Fruit fly (Drosophila melanogaster) whole organism, embryonic: Measurements from ENCODE around the gene puc.

Experiments
- Atf6 ChIP-seq: fragments of 200-800 bp; sonication (Bioruptor generic); IDR thresholded peaks from 2 replicates; pipeline ENCODE4 v1.3.6; 2022; ENCODE audit warnings: missing biosample characterization, missing genetic modification characterization
- CG10147 ChIP-seq: fragments of 200-800 bp; sonication (Bioruptor generic); optimal IDR thresholded peaks from 2 replicates; lab custom pipeline; 2019; ENCODE audit warnings: missing biosample characterization, mild to moderate bottlenecking, missing genetic modification characterization, moderate library complexity
- CG10267 ChIP-seq: fragments of 200-800 bp; sonication (Bioruptor generic); optimal IDR thresholded peaks from 2 replicates; lab custom pipeline; 2018; ENCODE audit warnings: missing biosample characterization, mild to moderate bottlenecking, missing genetic modification characterization, moderate library complexity
- CG10321 ChIP-seq: fragments of 200-800 bp; sonication (Bioruptor generic); IDR thresholded peaks from 2 replicates; pipeline ENCODE4 v1.3.6; 2022; ENCODE audit warnings: missing biosample characterization, missing genetic modification characterization
- CG10565 ChIP-seq: fragments of 200-800 bp; sonication (Bioruptor generic); optimal IDR thresholded peaks from 3 replicates; lab custom pipeline; 2016; ENCODE audit warnings: missing biosample characterization, mild to moderate bottlenecking, missing genetic modification characterization
- CG10979 ChIP-seq: fragments of 200-800 bp; sonication (Bioruptor generic); optimal IDR thresholded peaks from 2 replicates; lab custom pipeline; 2018; ENCODE audit warnings: missing biosample characterization, mild to moderate bottlenecking, missing genetic modification characterization, moderate library complexity
- CG11085 ChIP-seq: fragments of 200-800 bp; sonication (Bioruptor generic); IDR thresholded peaks from 2 replicates; pipeline ENCODE4 v1.3.6; 2022; ENCODE audit warnings: missing biosample characterization, missing genetic modification characterization
- CG11247 ChIP-seq: fragments of 200-800 bp; sonication (Bioruptor generic); IDR thresholded peaks from 2 replicates; pipeline ENCODE4 v1.3.6; 2022; ENCODE audit warnings: missing biosample characterization, missing genetic modification characterization
- CG11560 ChIP-seq: fragments of 200-800 bp; sonication (Bioruptor generic); IDR thresholded peaks from 3 replicates; pipeline ENCODE4 v1.3.6; 2022; ENCODE audit warnings: missing biosample characterization, missing genetic modification characterization
- CG12071 ChIP-seq: fragments of 200-800 bp; sonication (Bioruptor generic); optimal IDR thresholded peaks from 3 replicates; lab custom pipeline; 2018; ENCODE audit warnings: missing biosample characterization, mild to moderate bottlenecking, missing genetic modification characterization
- CG1233 ChIP-seq: fragments of 200-800 bp; sonication (Bioruptor generic); optimal IDR thresholded peaks from 4 replicates; lab custom pipeline; 2018; ENCODE audit warnings: missing biosample characterization, mild to moderate bottlenecking, missing genetic modification characterization
- CG13424 ChIP-seq: fragments of 200-800 bp; sonication (Bioruptor generic); optimal IDR thresholded peaks from 2 replicates; lab custom pipeline; 2019; ENCODE audit warnings: missing biosample characterization, mild to moderate bottlenecking, missing genetic modification characterization, moderate library complexity
- CG15073 ChIP-seq: fragments of 200-800 bp; sonication (Bioruptor generic); optimal IDR thresholded peaks from 2 replicates; lab custom pipeline; 2016; ENCODE audit warnings: missing biosample characterization, missing genetic modification characterization
- CG17328 ChIP-seq: fragments of 200-800 bp; sonication (Bioruptor generic); IDR thresholded peaks from 2 replicates; pipeline ENCODE4 v1.3.6; 2022; ENCODE audit warnings: missing biosample characterization, missing genetic modification characterization
- CG17359 ChIP-seq: fragments of 200-800 bp; sonication (Bioruptor generic); optimal IDR thresholded peaks from 3 replicates; lab custom pipeline; 2018; ENCODE audit warnings: missing biosample characterization, mild to moderate bottlenecking, missing genetic modification characterization, moderate library complexity
- CG18764 ChIP-seq: fragments of 200-800 bp; sonication (Bioruptor generic); optimal IDR thresholded peaks from 3 replicates; lab custom pipeline; 2016; ENCODE audit warnings: missing biosample characterization, missing genetic modification characterization
- CG3065 ChIP-seq: fragments of 200-800 bp; sonication (Bioruptor generic); optimal IDR thresholded peaks from 2 replicates; lab custom pipeline; 2016; ENCODE audit warnings: missing biosample characterization, missing genetic modification characterization
- CG31365 ChIP-seq: fragments of 200-800 bp; sonication (Bioruptor generic); optimal IDR thresholded peaks from 2 replicates; lab custom pipeline; 2018; ENCODE audit warnings: missing biosample characterization, mild to moderate bottlenecking, missing genetic modification characterization
- CG6654 ChIP-seq: fragments of 200-800 bp; sonication (Bioruptor generic); optimal IDR thresholded peaks from 2 replicates; lab custom pipeline; 2017; ENCODE audit warnings: missing biosample characterization, mild to moderate bottlenecking, missing genetic modification characterization
- CG8944 ChIP-seq: fragments of 200-800 bp; sonication (Bioruptor generic); optimal IDR thresholded peaks from 3 replicates; lab custom pipeline; 2016; ENCODE audit warnings: missing biosample characterization, missing genetic modification characterization
- CG9609 ChIP-seq: fragments of 200-800 bp; sonication (Bioruptor generic); optimal IDR thresholded peaks from 3 replicates; lab custom pipeline; 2016; ENCODE audit warnings: missing biosample characterization, missing genetic modification characterization
- Chrac-16 ChIP-seq: fragments of 200-800 bp; sonication (Bioruptor generic); optimal IDR thresholded peaks from 3 replicates; lab custom pipeline; 2016; ENCODE audit warnings: missing biosample characterization, missing genetic modification characterization
- CoRest ChIP-seq: fragments of 200-800 bp; sonication (Bioruptor generic); optimal IDR thresholded peaks from 3 replicates; lab custom pipeline; 2018; ENCODE audit warnings: missing biosample characterization, mild to moderate bottlenecking, missing genetic modification characterization, moderate library complexity
- Dll ChIP-seq: fragments of 200-800 bp; sonication (Bioruptor generic); IDR thresholded peaks from 4 replicates; pipeline ENCODE4 v1.3.6; 2022; ENCODE audit warnings: missing biosample characterization, missing genetic modification characterization; ENCODE audit not compliant: partially characterized antibody
- H2.0 ChIP-seq: fragments of 200-800 bp; sonication (Bioruptor generic); IDR thresholded peaks from 2 replicates; pipeline ENCODE4 v1.3.6; 2022; ENCODE audit warnings: missing biosample characterization, missing genetic modification characterization
- Hey ChIP-seq: fragments of 200-800 bp; sonication (Bioruptor generic); optimal IDR thresholded peaks from 3 replicates; lab custom pipeline; 2018; ENCODE audit warnings: missing biosample characterization, mild to moderate bottlenecking, missing genetic modification characterization
- Hmr ChIP-seq: fragments of 200-800 bp; sonication (Bioruptor generic); optimal IDR thresholded peaks from 3 replicates; lab custom pipeline; 2017; ENCODE audit warnings: mild to moderate bottlenecking, missing biosample characterization, missing genetic modification reagents, missing genetic modification characterization
- Hr78 ChIP-seq, 2 experiments: fragments of 200-800 bp in 1 of 2; fragments of >200 bp in 1 of 2; sonication (Bioruptor generic) in 1 of 2; optimal IDR thresholded peaks; 2 replicates each; lab custom pipeline; 2017 to 2019; ENCODE audit warnings: missing biosample characterization in 2 of 2, missing genetic modification characterization in 2 of 2, mild to moderate bottlenecking in 1 of 2, moderate library complexity in 1 of 2
- Mes4 ChIP-seq: fragments of 200-800 bp; sonication (Bioruptor generic); optimal IDR thresholded peaks from 2 replicates; lab custom pipeline; 2016; ENCODE audit warnings: missing biosample characterization, missing genetic modification characterization
- NC2α ChIP-seq: fragments of 200-800 bp; sonication (Bioruptor generic); optimal IDR thresholded peaks from 2 replicates; lab custom pipeline; 2016; ENCODE audit warnings: missing biosample characterization, missing genetic modification characterization
- Rfx ChIP-seq: fragments of 200-800 bp; sonication (Bioruptor generic); IDR thresholded peaks from 2 replicates; pipeline ENCODE4 v1.3.6; 2022; ENCODE audit warnings: missing biosample characterization, missing genetic modification characterization
- Sin3A ChIP-seq: fragments of >200 bp; optimal IDR thresholded peaks from 2 replicates; lab custom pipeline; 2018
- Sox100B ChIP-seq: fragments of 200-800 bp; sonication (Bioruptor generic); optimal IDR thresholded peaks from 3 replicates; lab custom pipeline; 2018; ENCODE audit warnings: missing biosample characterization, mild to moderate bottlenecking, missing genetic modification characterization
- Sox102F ChIP-seq: fragments of 200-800 bp; sonication (Bioruptor generic); optimal IDR thresholded peaks from 2 replicates; lab custom pipeline; 2018; ENCODE audit warnings: missing biosample characterization, mild to moderate bottlenecking, missing genetic modification characterization, moderate library complexity
- YL-1 ChIP-seq: fragments of 200-800 bp; sonication (Bioruptor generic); optimal IDR thresholded peaks from 3 replicates; lab custom pipeline; 2017; ENCODE audit warnings: missing biosample characterization, mild to moderate bottlenecking, missing genetic modification characterization
- al ChIP-seq: fragments of 200-800 bp; sonication (Bioruptor generic); IDR thresholded peaks from 2 replicates; pipeline ENCODE4 v1.3.6; 2022; ENCODE audit warnings: missing biosample characterization, missing genetic modification characterization
- az2 ChIP-seq: fragments of 200-800 bp; sonication (Bioruptor generic); optimal IDR thresholded peaks from 3 replicates; lab custom pipeline; 2016; ENCODE audit warnings: missing biosample characterization, missing genetic modification characterization
- ci ChIP-seq: fragments of 200-800 bp; sonication (Bioruptor generic); IDR thresholded peaks from 3 replicates; pipeline ENCODE4 v1.3.6; 2022; ENCODE audit warnings: missing biosample characterization, missing genetic modification characterization
- croc ChIP-seq: fragments of 200-800 bp; sonication (Bioruptor generic); conservative IDR thresholded peaks from 3 replicates; pipeline ENCODE4 v1.3.6; 2022; ENCODE audit warnings: missing biosample characterization, missing genetic modification characterization
- crol ChIP-seq: fragments of 200-800 bp; sonication (Bioruptor generic); IDR thresholded peaks from 2 replicates; pipeline ENCODE4 v1.3.6; 2022; ENCODE audit warnings: missing biosample characterization, missing genetic modification characterization
- gcm ChIP-seq: fragments of 200-800 bp; sonication (Bioruptor generic); optimal IDR thresholded peaks from 2 replicates; lab custom pipeline; 2019; ENCODE audit warnings: missing biosample characterization, mild to moderate bottlenecking, missing genetic modification characterization, moderate library complexity
- gfzf ChIP-seq: fragments of 200-800 bp; sonication (Bioruptor generic); optimal IDR thresholded peaks from 2 replicates; lab custom pipeline; 2016; ENCODE audit warnings: missing biosample characterization, mild to moderate bottlenecking, missing genetic modification characterization, moderate library complexity
- gsb-n ChIP-seq: fragments of 200-800 bp; sonication (Bioruptor generic); optimal IDR thresholded peaks from 3 replicates; lab custom pipeline; 2018; ENCODE audit warnings: missing biosample characterization, mild to moderate bottlenecking, missing genetic modification characterization
- klu ChIP-seq: fragments of 200-800 bp; sonication (Bioruptor generic); IDR thresholded peaks from 2 replicates; pipeline ENCODE4 v1.3.6; 2022; ENCODE audit warnings: missing biosample characterization, missing genetic modification characterization
- pb ChIP-seq: fragments of 200-800 bp; sonication (Bioruptor generic); optimal IDR thresholded peaks from 3 replicates; lab custom pipeline; 2016; ENCODE audit warnings: missing biosample characterization, missing genetic modification characterization
- pzg ChIP-seq: fragments of 200-800 bp; sonication (Bioruptor generic); optimal IDR thresholded peaks from 3 replicates; lab custom pipeline; 2018; ENCODE audit warnings: missing biosample characterization, mild to moderate bottlenecking, missing genetic modification characterization, moderate library complexity
- seq ChIP-seq: fragments of 200-800 bp; sonication (Bioruptor generic); IDR thresholded peaks from 2 replicates; pipeline ENCODE4 v1.3.6; 2022; ENCODE audit warnings: missing biosample characterization, missing genetic modification characterization
- sima ChIP-seq: fragments of 200-800 bp; sonication (Bioruptor generic); optimal IDR thresholded peaks from 2 replicates; lab custom pipeline; 2016; ENCODE audit warnings: missing biosample characterization, missing genetic modification characterization
- tgo ChIP-seq: fragments of 200-800 bp; sonication (Bioruptor generic); IDR thresholded peaks from 3 replicates; pipeline ENCODE4 v1.3.6; 2022; ENCODE audit warnings: missing biosample characterization, missing genetic modification characterization
- tna ChIP-seq: fragments of 200-800 bp; sonication (Bioruptor generic); IDR thresholded peaks from 2 replicates; pipeline ENCODE4 v1.3.6; 2022; ENCODE audit warnings: missing biosample characterization, missing genetic modification characterization; ENCODE audit not compliant: partially characterized antibody

The puc gene

DNA sequence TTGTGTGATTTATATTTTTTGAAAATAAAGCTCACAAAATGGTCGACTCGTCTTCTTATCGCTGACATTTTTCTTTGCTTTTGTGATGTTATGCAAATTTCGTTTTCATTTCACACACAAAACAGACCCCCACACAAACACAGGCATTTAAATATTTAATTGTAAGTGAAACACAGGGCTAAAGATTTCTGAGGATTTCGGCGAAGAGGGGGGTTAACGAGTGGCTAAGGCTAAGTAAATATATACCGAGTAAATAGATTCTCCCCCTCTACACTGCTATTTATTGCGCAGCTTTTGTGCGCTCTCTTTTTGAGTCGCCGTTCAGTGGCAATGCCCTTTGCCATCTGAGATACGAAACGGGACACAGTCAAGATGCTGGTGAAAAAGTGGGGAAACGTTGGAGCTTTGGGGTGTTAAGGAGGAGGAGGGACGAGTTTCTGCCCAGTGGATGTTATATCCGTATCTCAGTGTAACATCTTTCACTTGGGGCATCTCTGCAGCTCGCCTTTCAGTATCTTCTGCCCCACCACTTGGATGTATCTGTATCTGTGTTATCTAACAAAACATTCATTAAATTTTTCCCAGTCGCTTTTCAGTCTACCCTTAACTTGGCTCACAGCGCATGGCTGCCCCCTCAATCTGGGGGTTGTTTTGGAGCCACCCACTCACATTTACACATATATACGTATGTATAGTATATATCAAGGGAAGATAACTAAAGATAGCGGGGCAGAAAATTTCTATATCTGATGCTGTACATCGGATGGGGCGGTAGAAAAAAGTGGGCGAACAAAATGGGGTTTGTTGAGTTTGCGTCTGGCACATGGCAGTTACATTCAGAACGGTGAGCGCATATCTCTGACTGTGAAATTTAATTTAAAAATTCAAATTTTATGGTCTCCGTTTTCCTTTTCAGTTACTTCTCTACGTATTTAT is 50.9 kb downstream of the puc start (continued):
- TF ChIP-seq ci (GFP tag; lab: Robert Waterston, UW): 0 out of 3 replicates have a peak, but pooled peaks have one; percentile 58
- TF ChIP-seq sima (GFP tag; lab: Kevin White, UChicago): no peak
- no peak for TF ChIP-seq CG10321 (GFP tag; lab: Robert Waterston, UW)
- no peak for TF ChIP-seq Atf6 (GFP tag; lab: Robert Waterston, UW)
- no peak for TF ChIP-seq tna
- no peak for TF ChIP-seq CG8944
- no peak for TF ChIP-seq CG17359 (tag; lab: Kevin White, UChicago)
- no peak for TF ChIP-seq CG17328
- no peak for TF ChIP-seq CG1233 (GFP tag; lab: Kevin White, UChicago)
- TF ChIP-seq CoRest: peak; percentile 11
- TF ChIP-seq croc: no peak
- no peak for TF ChIP-seq NC2α (GFP tag; lab: Kevin White, UChicago)
- no peak for TF ChIP-seq CG12071 (GFP tag; lab: Kevin White, UChicago)
- no peak for TF ChIP-seq CG31365
- no peak for TF ChIP-seq CG10147
- TF ChIP-seq CG11085: no peak
- TF ChIP-seq seq: no peak
- TF ChIP-seq Chrac-16: no peak
- no peak for TF ChIP-seq Dll (GFP tag; lab: Robert Waterston, UW)
- no peak for TF ChIP-seq Rfx (GFP tag; lab: Robert Waterston, UW)
- no peak for TF ChIP-seq YL-1 (GFP tag; lab: Kevin White, UChicago)
- peak; percentile 32 for TF ChIP-seq CG13424 (tag; lab: Kevin White, UChicago)
- no peak for TF ChIP-seq CG10565 (GFP tag; lab: Kevin White, UChicago)
- TF ChIP-seq Sox102F (GFP tag; lab: Kevin White, UChicago): peak; percentile 40
- TF ChIP-seq Hmr (GFP tag; lab: Kevin White, UChicago): peak; percentile 29
- no peak for TF ChIP-seq pzg (GFP tag; lab: Kevin White, UChicago)
- TF ChIP-seq pb (GFP tag; lab: Kevin White, UChicago): no peak
- peak in 1 of 2 experiments; percentile 41 for TF ChIP-seq Hr78 (GFP tag; optimal IDR thresholded peaks at IDR 0.05; lab: Kevin White, UChicago)
- no peak for TF ChIP-seq CG18764 (GFP tag; lab: Kevin White, UChicago)
- no peak for TF ChIP-seq Sin3A (lab: Kevin White, UChicago)
- TF ChIP-seq gfzf: no peak
- TF ChIP-seq klu (GFP tag; lab: Robert Waterston, UW): no peak
- no peak for TF ChIP-seq CG11560 (tag; lab: Robert Waterston, UW)
- no peak for TF ChIP-seq gcm (GFP tag; lab: Kevin White, UChicago)
- no peak for TF ChIP-seq CG6654 (GFP tag; lab: Kevin White, UChicago)
- no peak for TF ChIP-seq Hey
- TF ChIP-seq CG10979 (tag; lab: Kevin White, UChicago): no peak
- no peak for TF ChIP-seq CG9609 (GFP tag; lab: Kevin White, UChicago)
- peak; percentile 29 for TF ChIP-seq gsb-n (tag; lab: Kevin White, UChicago)
- TF ChIP-seq al (GFP tag; lab: Robert Waterston, UW): no peak
- TF ChIP-seq CG10267 (tag; lab: Kevin White, UChicago): no peak
- TF ChIP-seq tgo: no peak
- TF ChIP-seq Mes4 (GFP tag; lab: Kevin White, UChicago): no peak
- no peak for TF ChIP-seq CG3065
- TF ChIP-seq CG15073: no peak
- no peak for TF ChIP-seq az2 (GFP tag; lab: Kevin White, UChicago)
- TF ChIP-seq H2.0 (GFP tag; lab: Robert Waterston, UW): no peak
- TF ChIP-seq CG11247: 0 out of 2 replicates have a peak, but pooled peaks have one; percentile 43
- TF ChIP-seq Sox100B: no peak
- peak; percentile 48; the same call in 1 of the 2 replicates for TF ChIP-seq crol
